Fruit fly (Drosophila melanogaster): Measurements from ENCODE around the gene CG13670.

CG13670 gene

DNA sequence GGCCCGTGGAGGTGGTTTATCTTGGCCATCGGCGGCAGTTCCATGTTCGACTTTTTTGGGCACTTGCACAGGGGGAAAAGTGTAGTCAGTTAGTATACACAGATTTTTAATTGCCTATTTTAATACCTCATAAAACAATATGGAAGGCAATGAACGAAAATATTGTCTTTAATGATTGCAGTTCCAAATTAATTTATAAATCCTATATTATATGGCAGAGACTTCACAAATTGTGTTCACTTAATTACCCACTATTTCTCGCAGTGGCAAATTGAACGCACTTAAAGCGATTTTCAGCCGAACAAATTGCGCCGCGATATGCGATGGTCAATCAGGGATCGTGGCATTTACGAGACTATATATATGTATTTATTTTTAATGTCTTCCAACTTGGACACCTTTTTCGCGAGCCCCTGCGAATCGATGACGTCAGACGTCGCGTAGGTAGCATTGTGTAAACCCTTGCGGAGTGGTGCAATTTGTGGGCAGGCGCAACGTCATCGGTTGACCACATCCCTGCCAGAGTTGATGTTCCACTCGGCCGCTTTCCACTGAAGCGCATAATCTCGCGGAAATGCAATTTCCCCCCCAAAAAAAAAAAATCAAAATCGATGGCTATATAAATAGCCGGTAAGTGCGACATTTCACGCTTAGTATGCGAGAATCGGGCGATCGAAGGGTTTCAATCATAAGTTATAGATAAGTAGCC is at the start of gene CG13670:
CG13670 (plus strand) TSS at position 659 of the 709 bp plus-strand sequence.
- TF ChIP-seq noc (tag; optimal IDR thresholded peaks at IDR 0.05), result no peak

DNA sequence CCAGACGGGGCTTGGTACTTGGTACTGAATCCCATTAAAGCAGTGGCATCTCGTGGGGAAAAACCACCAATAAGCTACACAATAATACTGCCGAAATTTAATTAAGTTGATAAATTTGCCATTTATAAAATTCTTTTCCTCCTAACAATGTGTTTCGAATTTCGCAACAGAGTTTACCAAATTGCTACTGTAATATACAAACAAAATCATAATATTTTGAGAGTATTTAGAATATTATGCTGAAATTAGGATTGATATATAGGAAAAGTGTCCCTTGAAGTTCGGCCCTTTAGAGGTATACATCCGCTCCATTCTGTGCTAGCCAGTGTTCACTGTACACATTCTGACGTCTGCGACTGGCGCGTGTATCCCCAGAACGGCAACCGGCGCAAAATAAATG is 35.9 kb upstream of the CG13670 start:
- peak; percentile 43 for TF ChIP-seq noc (tag; optimal IDR thresholded peaks at IDR 0.05)

DNA sequence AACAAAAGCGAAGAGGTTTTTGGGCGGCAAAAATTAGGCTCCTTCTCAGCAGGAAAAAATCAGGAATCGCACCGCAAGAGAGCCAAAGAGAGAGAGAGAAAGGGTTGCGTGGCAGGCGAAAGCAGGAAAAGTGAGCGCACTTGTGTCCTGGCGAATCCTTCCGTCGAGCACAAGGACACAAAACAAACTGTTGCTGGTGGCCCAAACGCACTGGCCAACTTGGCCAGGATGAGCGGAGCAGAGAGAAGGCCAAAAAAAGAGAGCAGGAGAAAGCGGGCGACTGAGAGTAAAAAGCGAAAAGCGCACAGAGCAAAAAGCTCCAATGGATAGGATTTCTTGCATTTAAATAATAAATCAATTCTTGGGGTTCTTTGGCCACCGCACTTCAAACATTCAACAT is 35.3 kb upstream of the CG13670 start:
- no peak for TF ChIP-seq noc (tag; optimal IDR thresholded peaks at IDR 0.05)

DNA sequence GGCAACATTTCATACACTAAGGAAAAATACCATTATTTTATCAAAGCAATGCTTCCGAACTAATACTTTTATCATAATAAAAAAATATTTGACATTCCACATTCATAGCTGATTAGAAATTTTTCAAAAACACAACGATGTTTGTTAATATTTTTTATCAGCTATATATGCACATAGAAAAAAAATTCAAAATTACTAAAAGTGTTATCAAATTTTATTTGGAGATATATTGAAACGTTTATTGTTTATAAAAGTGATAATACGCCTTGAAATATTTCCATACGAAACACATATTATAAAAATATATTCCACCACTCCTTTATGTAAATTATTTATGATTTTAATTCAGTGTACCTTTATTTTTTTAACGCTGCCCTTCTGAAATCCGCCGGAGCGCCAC is 34.8 kb upstream of the CG13670 start:
- TF ChIP-seq noc (tag; optimal IDR thresholded peaks at IDR 0.05), result no peak

DNA sequence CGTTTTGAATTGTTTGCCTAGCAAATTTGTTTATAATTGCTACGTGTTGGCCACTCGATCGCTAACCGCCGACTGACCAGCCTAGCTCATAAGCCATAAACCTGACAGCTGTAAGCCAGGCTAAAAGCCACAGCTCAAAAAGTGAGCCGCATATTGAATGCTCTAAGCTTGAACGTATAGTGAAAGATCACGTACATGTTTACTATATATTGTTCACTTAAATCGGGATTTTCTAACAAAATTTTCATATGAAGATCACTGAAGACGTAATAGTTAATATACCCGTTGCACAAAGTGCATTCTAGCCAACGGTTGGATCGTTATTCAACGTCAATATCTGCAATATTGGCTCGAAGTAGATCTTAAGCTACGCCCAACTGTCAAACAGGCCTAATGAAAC is 34.2 kb upstream of the CG13670 start:
- TF ChIP-seq noc (tag; optimal IDR thresholded peaks at IDR 0.05), result no peak

DNA sequence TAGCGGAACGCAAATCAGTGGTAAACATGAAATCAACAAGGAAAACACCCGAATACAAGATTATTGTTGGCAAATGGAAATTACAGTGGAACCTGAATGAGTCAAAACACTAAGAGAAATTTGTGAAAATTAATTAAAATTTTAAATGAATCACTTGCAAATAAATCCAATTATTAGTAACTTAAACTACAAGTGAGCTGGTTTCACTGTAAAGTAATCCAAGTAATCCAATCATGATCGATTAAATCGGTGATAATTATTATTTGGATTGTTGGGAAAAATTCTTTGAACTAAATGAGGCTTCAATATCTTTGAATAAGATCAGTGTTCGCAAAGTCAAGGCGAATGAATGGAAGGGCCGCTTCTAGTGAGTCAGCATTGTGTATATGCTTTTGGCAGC is 32.2 kb upstream of the CG13670 start:
- no peak for TF ChIP-seq noc (tag; optimal IDR thresholded peaks at IDR 0.05)

DNA sequence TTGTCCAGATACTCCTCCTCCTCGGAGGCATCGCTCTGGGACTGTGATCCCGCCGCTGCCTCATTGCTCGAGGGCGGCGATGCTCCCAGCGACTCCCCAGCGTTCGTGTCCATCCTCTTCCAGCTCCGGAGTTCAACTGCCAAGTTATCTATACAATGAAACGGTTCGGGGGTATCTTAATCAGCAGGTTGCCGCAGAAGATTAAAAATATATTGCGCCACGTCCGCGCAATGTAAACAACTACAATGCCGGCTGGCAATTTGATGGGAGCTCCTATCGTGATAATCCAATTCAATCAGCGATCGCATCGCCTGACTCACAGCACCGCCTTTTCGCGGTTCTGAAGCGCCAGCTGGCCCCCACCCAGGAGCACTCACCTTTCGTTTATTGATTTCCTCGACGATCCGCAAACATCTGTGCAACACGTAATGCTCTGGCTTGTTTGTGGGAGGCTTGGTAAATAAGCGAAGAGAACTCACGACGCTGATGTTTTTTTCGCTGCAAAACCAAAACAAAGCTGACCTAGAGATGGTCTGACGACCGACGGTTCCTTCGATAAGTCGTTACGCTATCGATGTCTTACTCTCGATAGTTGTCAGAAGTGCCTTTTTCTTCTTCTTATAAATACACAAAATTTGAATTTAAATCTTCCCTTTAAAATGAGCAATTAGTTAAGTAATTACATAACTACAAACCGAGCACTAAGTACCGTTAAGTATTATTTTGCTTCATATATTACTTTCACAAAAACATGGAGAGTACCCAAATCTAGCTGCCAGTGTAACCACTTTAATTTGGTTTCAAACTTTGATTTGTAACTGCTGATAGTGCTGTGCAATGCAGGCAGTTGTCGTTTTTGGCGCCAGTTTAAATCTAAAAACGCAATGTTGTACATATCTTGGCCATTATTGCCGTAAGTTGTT is 31.0 kb upstream of the CG13670 start, which contains the start of gene cert:
cert (minus strand) TSS at position 535 of the 923 bp plus-strand sequence.
- TF ChIP-seq noc (tag; optimal IDR thresholded peaks at IDR 0.05), result peak; percentile 33

DNA sequence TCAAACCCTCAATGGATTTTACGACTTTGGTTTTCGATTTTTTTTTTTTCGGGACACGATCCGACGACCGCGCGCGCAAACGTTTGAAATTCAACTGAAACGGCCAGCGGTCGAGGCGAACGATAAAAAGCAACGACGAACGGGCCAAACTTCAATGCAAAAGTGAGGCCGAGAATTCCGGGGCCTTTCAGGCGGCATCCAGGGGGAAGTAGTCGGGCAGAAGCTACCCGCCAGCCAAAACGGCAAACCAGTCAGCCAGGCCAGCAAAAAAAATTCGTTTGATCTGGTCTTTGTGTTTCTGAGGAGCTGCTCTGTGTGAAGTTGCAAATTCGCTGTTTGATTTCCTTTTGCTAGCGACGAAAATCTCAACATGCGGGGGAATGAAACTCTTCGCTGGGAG is 25.3 kb upstream of the CG13670 start, which contains the start of gene CG7201:
CG7201 (minus strand) TSS at position 101 of the 400 bp plus-strand sequence.
- TF ChIP-seq noc (tag; optimal IDR thresholded peaks at IDR 0.05), result no peak

DNA sequence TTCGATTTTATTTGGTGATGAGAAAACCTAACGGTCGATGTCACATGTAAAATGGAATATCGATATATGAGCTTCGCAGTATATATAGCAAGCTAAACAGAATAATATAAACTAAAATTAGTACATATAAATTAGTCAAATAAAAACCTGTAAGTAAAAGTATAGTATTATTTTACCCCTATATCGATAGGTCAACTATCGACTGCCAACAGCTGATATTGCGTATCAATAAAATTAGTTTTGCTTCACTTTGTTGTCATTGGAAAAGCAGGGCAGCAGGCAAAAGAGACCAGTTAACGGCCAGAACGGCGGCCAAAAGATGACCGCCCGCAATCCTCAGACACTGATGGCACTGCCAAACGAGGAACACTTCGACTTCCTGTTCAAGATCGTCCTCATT is 23.6 kb upstream of the CG13670 start, which contains the start of gene Rab19:
Rab19 (plus strand) TSS at position 78 of the 400 bp plus-strand sequence.
- no peak for TF ChIP-seq noc (tag; optimal IDR thresholded peaks at IDR 0.05)

DNA sequence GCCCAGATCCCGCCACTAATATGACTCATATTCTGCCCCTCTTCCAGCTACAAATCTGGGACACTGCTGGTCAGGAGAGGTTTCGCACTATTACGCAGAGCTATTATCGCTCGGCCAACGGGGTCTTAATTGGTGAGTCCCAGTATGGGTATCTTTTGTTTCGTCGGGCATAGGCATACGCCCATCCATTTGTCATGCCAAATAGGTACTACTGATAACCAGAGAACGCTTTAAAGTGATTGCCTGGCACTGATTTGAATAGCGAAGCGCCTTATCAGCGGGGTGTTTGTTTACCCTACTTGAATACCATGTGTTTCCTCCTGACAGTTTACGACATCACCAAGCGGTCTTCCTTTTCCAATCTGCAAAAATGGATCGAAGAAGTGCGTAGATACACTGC is 23.1 kb upstream of the CG13670 start:
- TF ChIP-seq noc (tag; optimal IDR thresholded peaks at IDR 0.05), result peak; percentile 12

DNA sequence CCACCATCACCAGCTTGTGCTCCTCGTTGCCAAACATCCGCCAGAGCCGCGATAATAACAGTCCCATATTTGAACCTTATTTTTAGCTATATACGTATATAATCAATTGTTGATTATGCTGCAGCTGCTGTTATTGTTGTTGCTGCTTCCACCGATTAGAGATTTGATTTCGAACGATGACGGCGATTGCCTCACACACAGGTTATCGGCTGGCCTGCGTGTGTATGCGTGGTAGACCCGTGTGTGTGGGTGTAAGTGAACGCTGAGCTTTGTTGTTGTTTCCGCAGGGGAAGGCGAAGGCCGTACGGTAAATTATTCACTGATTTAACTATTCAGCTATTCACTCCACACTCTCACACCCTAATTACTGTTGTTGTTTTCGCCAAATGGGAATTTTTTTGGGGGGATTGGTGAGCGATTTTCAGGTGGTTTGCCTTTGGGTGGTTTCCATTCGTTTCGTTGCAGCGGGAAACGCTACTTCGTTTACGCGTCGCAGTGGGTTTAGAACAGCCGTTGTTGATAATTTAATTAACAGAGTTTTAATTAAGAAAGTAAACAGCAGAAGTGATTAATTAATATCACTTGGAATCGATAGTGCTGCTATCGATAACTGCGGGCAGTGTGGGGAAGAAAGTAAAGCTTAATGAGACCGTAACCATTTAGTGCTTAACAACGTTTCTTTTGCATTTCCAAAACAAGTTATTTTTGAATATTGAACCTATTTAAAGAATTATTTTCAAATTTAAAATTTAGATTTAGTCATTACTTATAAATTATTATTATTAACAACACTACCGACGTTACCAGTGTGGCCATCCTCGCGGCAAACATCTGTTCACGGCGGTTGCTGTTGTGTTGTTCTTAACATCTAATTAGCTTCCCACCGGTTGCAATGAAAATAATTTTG is 21.1 kb upstream of the CG13670 start, which contains the start of the genes Arl5 and CG13671:
Arl5 (minus strand) TSS at position 616 of the 907 bp plus-strand sequence.
CG13671 (plus strand) TSS at position 841 of the 907 bp plus-strand sequence.
- peak; percentile 49 for TF ChIP-seq noc (tag; optimal IDR thresholded peaks at IDR 0.05)

DNA sequence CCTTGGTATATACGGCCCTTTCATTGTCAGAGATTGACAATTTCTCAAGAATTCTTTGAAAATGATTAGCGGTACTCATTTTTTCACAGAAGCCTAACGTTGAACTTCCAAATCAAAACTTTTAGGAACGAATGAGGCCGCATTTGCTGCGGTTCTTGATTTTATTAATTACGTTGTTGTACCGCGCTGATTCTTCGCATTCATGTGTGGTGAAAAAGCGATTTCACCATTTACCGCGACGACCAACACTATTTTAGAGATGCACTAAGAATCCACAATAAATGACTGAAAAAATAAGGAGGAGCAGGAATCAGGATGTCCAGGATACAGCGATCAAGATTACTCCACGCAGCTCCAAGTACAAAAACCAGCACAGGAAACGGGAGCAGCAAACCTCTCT is 16.7 kb upstream of the CG13670 start, which contains the start of the genes CG7194 and Sbp2:
CG7194 (minus strand) TSS at position 148 of the 400 bp plus-strand sequence.
Sbp2 (plus strand) TSS at position 246 of the 400 bp plus-strand sequence.
- no peak for TF ChIP-seq noc (tag; optimal IDR thresholded peaks at IDR 0.05)

DNA sequence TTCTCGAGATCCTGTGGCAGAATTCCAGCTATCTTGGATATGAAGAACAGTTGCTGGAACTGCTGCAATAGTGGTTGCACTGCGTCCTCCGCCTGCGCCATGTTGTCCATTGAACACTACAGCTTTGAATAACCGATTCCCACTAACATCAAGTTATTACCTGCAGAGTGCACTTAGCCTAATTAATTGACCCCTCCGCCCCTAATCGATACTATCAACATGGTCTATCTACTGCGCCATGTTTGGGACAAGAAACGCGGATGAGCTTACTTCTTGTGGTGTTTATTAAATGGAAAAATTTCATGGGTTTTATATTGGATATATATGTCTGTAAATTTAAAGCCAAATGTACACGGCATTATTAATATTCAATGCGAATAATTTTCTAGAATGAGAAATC is 13.7 kb upstream of the CG13670 start, which contains the start of gene Gr66a:
Gr66a (minus strand) TSS at position 101 of the 400 bp plus-strand sequence.
- no peak for TF ChIP-seq noc (tag; optimal IDR thresholded peaks at IDR 0.05)

DNA sequence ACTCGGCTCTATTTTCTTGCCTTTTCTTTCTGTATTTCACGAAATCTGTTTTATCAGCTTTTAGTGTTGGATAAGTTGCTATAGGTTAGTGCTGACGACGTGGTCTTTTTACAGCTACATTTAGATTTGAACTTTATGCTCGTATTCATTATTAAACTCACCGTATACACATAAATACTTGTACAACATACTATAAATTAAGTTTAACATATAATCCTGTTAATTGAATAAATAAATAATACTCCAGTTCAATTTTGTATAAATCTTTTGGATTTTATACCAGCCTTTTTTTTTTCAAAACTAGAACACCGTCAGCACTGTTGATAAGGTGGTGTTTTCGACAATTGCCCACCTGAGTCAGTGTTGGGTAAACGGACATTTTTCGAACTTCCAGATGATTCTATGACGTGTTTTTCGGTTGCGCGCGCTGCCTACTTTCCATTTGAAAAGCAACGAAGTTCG is 11.6 kb upstream of the CG13670 start, which contains the start of gene BI-1:
BI-1 (minus strand) TSS at position 51 of the 462 bp plus-strand sequence.
- TF ChIP-seq noc (tag; optimal IDR thresholded peaks at IDR 0.05), result peak; percentile 82

DNA sequence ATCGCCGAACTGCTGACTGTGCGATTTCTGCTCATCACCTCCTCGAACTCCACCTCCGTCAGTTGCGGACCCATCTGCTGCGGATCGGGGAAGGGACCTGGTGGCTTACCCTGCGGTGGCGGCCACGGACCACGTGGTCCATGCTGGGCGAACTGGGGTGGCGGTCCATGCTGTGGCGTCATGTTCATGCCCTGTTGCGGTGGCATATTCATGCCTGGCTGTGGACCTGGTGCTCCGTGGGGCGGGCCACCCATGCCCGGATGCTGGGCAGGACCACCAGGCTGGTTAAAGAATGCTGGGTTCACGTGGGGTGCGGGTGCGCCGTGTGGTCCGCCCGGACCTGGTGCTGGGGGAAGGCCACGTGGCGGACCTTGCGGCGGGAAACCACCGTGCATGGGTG is 8.3 kb upstream of the CG13670 start:
- no peak for TF ChIP-seq noc (tag; optimal IDR thresholded peaks at IDR 0.05)

All from whole organism, larva.